Worm (Caenorhabditis elegans): ENCODE measurements around the gene ZK675.4.
A peak's percentile ranks its signal among the peaks of the same experiment; 100 is the strongest.

Gene ZK675.4

ce11 chrII:7928600-7928999 lies 17.5 kb downstream of the ZK675.4 start, which contains the start of gene spv-1:
spv-1 (minus strand) TSS chrII:7928700.
- TF ChIP-seq efl-1 (optimal IDR thresholded peaks at IDR 0.05) (no peak), efl-1 (GFP tag; optimal IDR thresholded peaks at IDR 0.05 in 1 of 2) (peak in 1 of 2 experiments; percentile 6), hlh-4 (tag; optimal IDR thresholded peaks at IDR 0.05) (no peak)

- TF ChIP-seq snu-23 (GFP tag; optimal IDR thresholded peaks at IDR 0.05) (peak; percentile 52), F16B12.6 (tag; optimal IDR thresholded peaks at IDR 0.05) (no peak), lsy-2 (tag; optimal IDR thresholded peaks at IDR 0.05) (peak in 1 of 2 experiments; percentile 8), nhr-20 (tag; optimal IDR thresholded peaks at IDR 0.05) (peak; percentile 36), C16A3.4 (tag; optimal IDR thresholded peaks at IDR 0.05) (peak; percentile 4), mep-1 (tag; optimal IDR thresholded peaks at IDR 0.05) (peak; percentile 27), unc-86 (tag; optimal IDR thresholded peaks at IDR 0.05) (no peak), nhr-90 (tag; optimal IDR thresholded peaks at IDR 0.05; ENCODE audit: poor library complexity) (peak; percentile 28), alr-1 (tag; optimal IDR thresholded peaks at IDR 0.05; ENCODE audit: borderline replicate concordance) (no peak), nhr-85 (tag) (peak; percentile 85), blmp-1 (tag; optimal IDR thresholded peaks at IDR 0.05) (peak; percentile 37), lin-14 (GFP tag; optimal IDR thresholded peaks at IDR 0.05) (peak; percentile 71)
These were observed 19.6 kb downstream of the ZK675.4 start for ce11 chrII:7930671-7931070.

ce11 chrII:7935622-7936021 lies 24.5 kb downstream of the ZK675.4 start:
- TF ChIP-seq nhr-11 (tag; optimal IDR thresholded peaks at IDR 0.05) (no peak), nhr-20 (tag; optimal IDR thresholded peaks at IDR 0.05) (no peak), xbp-1 (tag; optimal IDR thresholded peaks at IDR 0.05) (no peak)

ce11 chrII:7938078-7938477 lies 27.0 kb downstream of the ZK675.4 start, which contains the start of gene ZK669.2:
ZK669.2 (minus strand) TSS chrII:7938178.
- TF ChIP-seq aly-2 (tag; optimal IDR thresholded peaks at IDR 0.05) (no peak), blmp-1 (tag; optimal IDR thresholded peaks at IDR 0.05) (peak; percentile 81), aha-1 (tag; optimal IDR thresholded peaks at IDR 0.05) (no peak), elt-3 (tag; optimal IDR thresholded peaks at IDR 0.05) (peak in 1 of 6 experiments; percentile 26), ztf-11 (tag; optimal IDR thresholded peaks at IDR 0.05) (no peak), ztf-4 (tag; optimal IDR thresholded peaks at IDR 0.05) (no peak), lin-14 (GFP tag; optimal IDR thresholded peaks at IDR 0.05) (peak; percentile 18), fkh-4 (tag; optimal IDR thresholded peaks at IDR 0.05; ENCODE audit: borderline replicate concordance) (no peak), hlh-4 (tag; optimal IDR thresholded peaks at IDR 0.05) (no peak), pag-3 (tag; optimal IDR thresholded peaks at IDR 0.05; ENCODE audit: borderline replicate concordance, insufficient read depth) (no peak), mep-1 (tag; optimal IDR thresholded peaks at IDR 0.05) (no peak), dpl-1 (GFP tag; optimal IDR thresholded peaks at IDR 0.05) (no peak), ceh-90 (tag; optimal IDR thresholded peaks at IDR 0.05) (no peak)

ce11 chrII:7940848-7941247 lies 29.7 kb downstream of the ZK675.4 start, which contains the start of gene ZK669.3:
ZK669.3 (plus strand) TSS chrII:7941148.
- TF ChIP-seq elt-3 (tag; optimal IDR thresholded peaks at IDR 0.05) (peak in 1 of 6 experiments; percentile 1), swsn-7 (tag; optimal IDR thresholded peaks at IDR 0.05) (no peak)

ce11 chrII:7944333-7944744 lies 33.2 kb downstream of the ZK675.4 start:
- TF ChIP-seq nhr-76 (tag; optimal IDR thresholded peaks at IDR 0.05) (no peak), lsy-2 (tag; optimal IDR thresholded peaks at IDR 0.05) (peak in 1 of 2 experiments; percentile 18), ceh-82 (tag; optimal IDR thresholded peaks at IDR 0.05) (no peak), hlh-17 (GFP tag; optimal IDR thresholded peaks at IDR 0.05; ENCODE audit: borderline replicate concordance) (no peak), Y116A8C.19 (tag; optimal IDR thresholded peaks at IDR 0.05; ENCODE audit: borderline replicate concordance) (no peak), nhr-77 (tag; optimal IDR thresholded peaks at IDR 0.05) (no peak), aly-2 (tag; optimal IDR thresholded peaks at IDR 0.05) (no peak), mdl-1 (tag; optimal IDR thresholded peaks at IDR 0.05) (peak in 1 of 2 experiments; percentile 21), lin-13 (GFP tag; optimal IDR thresholded peaks at IDR 0.05) (no peak), lin-14 (GFP tag; optimal IDR thresholded peaks at IDR 0.05) (peak; percentile 9), F16B12.6 (tag; optimal IDR thresholded peaks at IDR 0.05) (no peak), lin-35 (GFP tag; optimal IDR thresholded peaks at IDR 0.05) (peak in 1 of 2 experiments; percentile 28), vab-15 (tag; optimal IDR thresholded peaks at IDR 0.05) (no peak), unc-98 (GFP tag; IDR thresholded peaks at IDR 0.05) (no peak), nhr-19 (GFP tag; conservative IDR thresholded peaks at IDR 0.05) (peak; percentile 17; the same call in 1 of the 2 replicates), unc-62 (GFP tag; optimal IDR thresholded peaks at IDR 0.05) (no peak), tlp-1 (tag; optimal IDR thresholded peaks at IDR 0.05) (no peak), dsc-1 (tag; optimal IDR thresholded peaks at IDR 0.05) (no peak), lin-39 (tag; optimal IDR thresholded peaks at IDR 0.05) (no peak), nhr-90 (tag; optimal IDR thresholded peaks at IDR 0.05; ENCODE audit: poor library complexity) (no peak), nhr-20 (tag; optimal IDR thresholded peaks at IDR 0.05) (peak; percentile 41)

Data from whole organism, L1 larva.